Fruit fly (Drosophila melanogaster) whole organism, embryonic: ENCODE measurements around the gene Ipo9.

Source experiments
- Antp ChIP-seq: fragments of 200-800 bp; sonication (Bioruptor generic); optimal IDR thresholded peaks from 3 replicates; lab custom pipeline; 2016; ENCODE audit warnings: missing biosample characterization, missing genetic modification characterization
- Side ChIP-seq: fragments of 200-800 bp; sonication (Bioruptor generic); optimal IDR thresholded peaks from 2 replicates; lab custom pipeline; 2016; ENCODE audit warnings: missing biosample characterization, missing genetic modification characterization
- psq ChIP-seq: fragments of 200-800 bp; sonication (Bioruptor generic); optimal IDR thresholded peaks from 2 replicates; lab custom pipeline; 2017; ENCODE audit warnings: missing biosample characterization, missing genetic modification characterization

DNA sequence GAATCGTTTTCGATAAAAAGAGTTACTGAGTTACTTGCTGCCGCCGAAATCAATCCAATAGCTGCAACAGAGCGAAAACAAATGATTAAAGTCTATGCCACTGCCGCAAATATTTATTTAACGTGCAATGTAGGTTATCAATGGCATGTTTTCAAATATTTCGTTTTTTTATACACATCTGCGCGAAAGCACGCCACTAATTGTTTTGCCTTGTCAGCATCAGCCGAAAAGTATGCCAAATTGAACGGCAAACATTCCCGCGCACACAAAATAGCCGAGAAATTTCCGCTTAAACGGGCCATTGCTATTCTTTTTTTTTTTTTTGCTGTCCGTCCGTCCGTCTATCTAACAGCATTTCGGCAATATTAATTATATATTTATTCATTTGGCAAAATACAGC, 39.7 kb downstream of the Ipo9 start:
- TF ChIP-seq psq (GFP tag; lab: Kevin White, UChicago) (no peak), Side (GFP tag; lab: Kevin White, UChicago) (no peak), Antp (no peak)
